Fruit fly (Drosophila melanogaster) whole organism, embryonic: ENCODE results near the gene CG7227.

Source experiments
- Atf6 ChIP-seq: fragments of 200-800 bp; sonication (Bioruptor generic); IDR thresholded peaks from 2 replicates; pipeline ENCODE4 v1.3.6; 2022; ENCODE audit warnings: missing biosample characterization, missing genetic modification characterization
- CG10267 ChIP-seq: fragments of 200-800 bp; sonication (Bioruptor generic); optimal IDR thresholded peaks from 2 replicates; lab custom pipeline; 2018; ENCODE audit warnings: missing biosample characterization, mild to moderate bottlenecking, missing genetic modification characterization, moderate library complexity
- Sox102F ChIP-seq: fragments of 200-800 bp; sonication (Bioruptor generic); optimal IDR thresholded peaks from 2 replicates; lab custom pipeline; 2018; ENCODE audit warnings: missing biosample characterization, mild to moderate bottlenecking, missing genetic modification characterization, moderate library complexity
- da ChIP-seq: fragments of 200-800 bp; sonication (Bioruptor generic); optimal IDR thresholded peaks from 2 replicates; lab custom pipeline; 2016; ENCODE audit warnings: missing biosample characterization, missing genetic modification characterization
- psq ChIP-seq: fragments of 200-800 bp; sonication (Bioruptor generic); optimal IDR thresholded peaks from 2 replicates; lab custom pipeline; 2017; ENCODE audit warnings: missing biosample characterization, missing genetic modification characterization
- tio ChIP-seq: fragments of 200-800 bp; sonication (Bioruptor generic); optimal IDR thresholded peaks from 2 replicates; lab custom pipeline; 2017; ENCODE audit warnings: missing biosample characterization, missing genetic modification characterization, inconsistent platforms
- tna ChIP-seq: fragments of 200-800 bp; sonication (Bioruptor generic); IDR thresholded peaks from 2 replicates; pipeline ENCODE4 v1.3.6; 2022; ENCODE audit warnings: missing biosample characterization, missing genetic modification characterization; ENCODE audit not compliant: partially characterized antibody

dm6 chr2L:7984059-7984800 lies 13.7 kb downstream of the CG7227 start, which contains the start of gene Snoo:
- TF ChIP-seq da (GFP tag; lab: Kevin White, UChicago) (no peak), CG10267 (tag; lab: Kevin White, UChicago) (peak; percentile 12), tna (peak; percentile 12; the same call in 1 of the 2 replicates), tio (GFP tag; lab: Kevin White, UChicago) (no peak), Sox102F (GFP tag; lab: Kevin White, UChicago) (no peak), Atf6 (no peak), psq (GFP tag; lab: Kevin White, UChicago) (no peak)
